Fruit fly (Drosophila melanogaster): ENCODE results near the gene LSm-4.

The LSm-4 gene

DNA sequence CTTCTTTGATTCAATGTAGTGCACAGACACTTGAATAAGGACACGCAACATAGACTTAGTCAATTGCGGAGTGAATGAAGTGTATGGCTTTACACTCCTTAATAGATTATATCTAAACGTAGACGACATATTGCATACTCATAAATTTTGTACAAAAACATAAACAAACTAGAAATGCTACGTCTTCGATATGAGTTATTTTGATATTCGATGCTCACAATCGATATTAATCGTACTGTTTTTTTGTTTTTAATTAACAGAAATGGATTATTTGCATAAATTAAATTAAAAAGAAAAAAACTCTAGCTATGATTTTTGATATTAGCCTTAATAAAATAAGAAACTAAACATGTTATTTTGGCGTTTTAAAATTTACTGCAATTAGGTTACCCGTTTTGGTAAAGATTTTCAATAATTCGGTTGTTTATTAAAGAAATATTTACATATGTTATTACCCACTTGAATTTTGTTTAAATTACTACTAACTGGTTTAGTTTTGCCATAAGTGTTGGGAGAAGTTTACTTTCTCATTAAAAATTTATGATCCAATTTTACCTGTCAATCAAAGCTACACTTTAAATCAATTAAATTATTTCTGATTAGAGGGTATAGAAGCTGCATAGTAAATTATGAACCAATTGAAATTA lies at the start of gene LSm-4, which contains the start of the genes CG17768 and Ir31a (continued):
- peak; percentile 60 for TF ChIP-seq inv (GFP tag; IDR thresholded peaks at IDR 0.05; ENCODE audit: partially characterized antibody)
- peak; percentile 46; the same call in 1 of the 3 replicates for TF ChIP-seq zen2 (GFP tag; IDR thresholded peaks at IDR 0.05; ENCODE audit: partially characterized antibody)
- no peak for TF ChIP-seq maf-S (GFP tag; optimal IDR thresholded peaks at IDR 0.05)
- TF ChIP-seq peb (GFP tag; IDR thresholded peaks at IDR 0.05) = no peak
- peak; percentile 72 for TF ChIP-seq CG16813 (GFP tag; IDR thresholded peaks at IDR 0.05; ENCODE audit: partially characterized antibody)
- TF ChIP-seq CG8478 (optimal IDR thresholded peaks at IDR 0.05) = no peak
- no peak for TF ChIP-seq Trl (optimal IDR thresholded peaks at IDR 0.05)
- TF ChIP-seq Trl (GFP tag; optimal IDR thresholded peaks at IDR 0.05) = no peak
- peak; percentile 73 for TF ChIP-seq BEAF-32 (GFP tag; optimal IDR thresholded peaks at IDR 0.05)
- no peak for TF ChIP-seq CG14014 (GFP tag; IDR thresholded peaks at IDR 0.05)
- TF ChIP-seq CG3838 (GFP tag; optimal IDR thresholded peaks at IDR 0.05) = no peak
- no peak for TF ChIP-seq CG11093 (GFP tag; IDR thresholded peaks at IDR 0.05)
- no peak for TF ChIP-seq nom (GFP tag; optimal IDR thresholded peaks at IDR 0.05)
- no peak for TF ChIP-seq Tbp (GFP tag; optimal IDR thresholded peaks at IDR 0.05)
- no peak for TF ChIP-seq shn (GFP tag; optimal IDR thresholded peaks at IDR 0.05)
- TF ChIP-seq Oaz (GFP tag; IDR thresholded peaks at IDR 0.05) = no peak
- no peak for TF ChIP-seq trh (GFP tag; optimal IDR thresholded peaks at IDR 0.05)
- no peak for TF ChIP-seq rib (GFP tag; IDR thresholded peaks at IDR 0.05)
- TF ChIP-seq CG33213 (GFP tag; optimal IDR thresholded peaks at IDR 0.05) = no peak
- peak; percentile 85 for TF ChIP-seq CG34224 (GFP tag; IDR thresholded peaks at IDR 0.05; ENCODE audit: partially characterized antibody)
- TF ChIP-seq knrl (GFP tag; IDR thresholded peaks at IDR 0.05; ENCODE audit: partially characterized antibody) = peak; percentile 81
- TF ChIP-seq mld (GFP tag; IDR thresholded peaks at IDR 0.05; ENCODE audit: partially characterized antibody) = 0 out of 3 replicates have a peak, but pooled peaks have one; percentile 59
- TF ChIP-seq tna (GFP tag; IDR thresholded peaks at IDR 0.05; ENCODE audit: partially characterized antibody) = peak; percentile 45; the same call in 1 of the 2 replicates
- TF ChIP-seq CG43689 (GFP tag; IDR thresholded peaks at IDR 0.05) = no peak

DNA sequence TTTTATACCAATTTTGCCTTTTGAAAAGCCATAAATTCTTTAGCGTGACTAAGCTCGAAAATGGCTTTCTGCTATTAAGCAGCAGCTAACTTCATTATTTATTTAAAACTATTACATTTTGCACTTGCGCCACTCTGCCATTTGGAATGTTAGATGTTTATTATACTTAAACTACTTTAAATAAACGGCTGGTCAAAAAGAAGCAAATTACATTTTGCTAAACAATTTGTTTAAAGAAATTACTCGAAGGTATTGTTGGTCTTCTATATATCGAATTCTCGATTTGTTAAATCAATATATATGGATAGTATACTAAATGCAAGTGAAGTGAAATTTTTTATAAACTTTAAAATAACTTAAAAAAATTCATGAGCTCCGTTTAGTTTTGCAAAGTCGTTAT lies 47.3 kb upstream of the LSm-4 start, which contains the start of gene ppk10:
TSS of gene ppk10 (minus strand) at position 101 of the 400 bp plus-strand sequence.
- TF ChIP-seq D (optimal IDR thresholded peaks at IDR 0.05) (no peak), D (GFP tag; optimal IDR thresholded peaks at IDR 0.05) (no peak), Side (GFP tag; optimal IDR thresholded peaks at IDR 0.05) (no peak), CG15696 (tag; optimal IDR thresholded peaks at IDR 0.05) (no peak), kah (GFP tag; optimal IDR thresholded peaks at IDR 0.05) (no peak), Eip74EF (GFP tag; optimal IDR thresholded peaks at IDR 0.05) (no peak), lov (optimal IDR thresholded peaks at IDR 0.05) (no peak), lov (GFP tag; IDR thresholded peaks at IDR 0.05) (no peak), Tbp (GFP tag; optimal IDR thresholded peaks at IDR 0.05) (no peak), ab (GFP tag; optimal IDR thresholded peaks at IDR 0.05) (no peak), eve (GFP tag; optimal IDR thresholded peaks at IDR 0.05) (no peak), Six4 (GFP tag; optimal IDR thresholded peaks at IDR 0.05) (no peak), CG4820 (GFP tag; optimal IDR thresholded peaks at IDR 0.05) (no peak), Ssrp (tag; optimal IDR thresholded peaks at IDR 0.05) (no peak), CG6765 (GFP tag; optimal IDR thresholded peaks at IDR 0.05) (no peak), CG17359 (tag; optimal IDR thresholded peaks at IDR 0.05) (no peak), CG16813 (GFP tag; IDR thresholded peaks at IDR 0.05; ENCODE audit: partially characterized antibody) (no peak), tna (GFP tag; IDR thresholded peaks at IDR 0.05; ENCODE audit: partially characterized antibody) (no peak), run (tag; optimal IDR thresholded peaks at IDR 0.05) (no peak), dpn (GFP tag; optimal IDR thresholded peaks at IDR 0.05) (no peak)

Data from whole organism, embryonic.